Worm (Caenorhabditis elegans) whole organism, young adult: ENCODE data around the gene egl-46.

Source experiments
- B0336.3 ChIP-seq: fragments of 200-800 bp; sonication (Bioruptor generic); IDR thresholded peaks from 2 replicates; pipeline ENCODE4 v1.3.6; 2022; ENCODE audit warnings: missing genetic modification characterization, missing compliant biosample characterization
- C06A6.2 ChIP-seq: fragments of 200-800 bp; sonication (Bioruptor generic); conservative IDR thresholded peaks from 2 replicates; pipeline ENCODE4 v1.3.6; 2022; ENCODE audit warnings: missing genetic modification characterization, missing compliant biosample characterization
- F57C9.4 ChIP-seq: sonication (generic microtip); optimal IDR thresholded peaks from 2 replicates; lab custom pipeline; 2017; ENCODE audit warnings: mild to moderate bottlenecking, missing genetic modification characterization, missing compliant biosample characterization
- K11D2.4 ChIP-seq: fragments of 200-800 bp; sonication (Bioruptor generic); IDR thresholded peaks from 2 replicates; pipeline ENCODE4 v1.3.6; 2022; ENCODE audit warnings: missing genetic modification reagents, missing genetic modification characterization, missing compliant biosample characterization
- K12H6.12 ChIP-seq: fragments of 200-800 bp; sonication (Bioruptor generic); optimal IDR thresholded peaks from 2 replicates; lab custom pipeline; 2018; ENCODE audit warnings: mild to moderate bottlenecking, missing genetic modification characterization, missing compliant biosample characterization
- T07F8.4 ChIP-seq: sonication (generic microtip); optimal IDR thresholded peaks from 2 replicates; lab custom pipeline; 2016; ENCODE audit warnings: mild to moderate bottlenecking, missing genetic modification characterization, moderate library complexity, missing compliant biosample characterization
- T26A5.8 ChIP-seq: sonication (generic microtip); optimal IDR thresholded peaks from 2 replicates; lab custom pipeline; 2016; ENCODE audit warnings: missing genetic modification characterization, missing compliant biosample characterization
- Y53G8AR.9 ChIP-seq: fragments of 200-800 bp; sonication (Bioruptor generic); conservative IDR thresholded peaks from 2 replicates; pipeline ENCODE4 v1.3.6; 2022; ENCODE audit warnings: missing genetic modification reagents, missing genetic modification characterization, missing compliant biosample characterization
- Y56A3A.18 ChIP-seq: fragments of 200-800 bp; sonication (Bioruptor generic); IDR thresholded peaks from 2 replicates; pipeline ENCODE4 v1.3.6; 2022; ENCODE audit warnings: missing genetic modification reagents, missing genetic modification characterization, missing compliant biosample characterization
- akir-1 ChIP-seq: fragments of 200-800 bp; sonication (Bioruptor generic); optimal IDR thresholded peaks from 2 replicates; lab custom pipeline; 2018; ENCODE audit warnings: mild to moderate bottlenecking, missing genetic modification characterization, moderate library complexity, missing compliant biosample characterization
- ama-1 ChIP-seq, 3 experiments: fragments of 150-350 bp in 1 of 3; sonication (generic microtip) in 2 of 3; optimal IDR thresholded peaks; 2 replicates each; lab custom pipeline; 2014 to 2018; ENCODE audit warnings: missing biosample characterization in 2 of 3, missing genetic modification characterization in 2 of 3, missing genetic modification reagents in 2 of 3
- aptf-3 ChIP-seq: fragments of 200-800 bp; sonication (Bioruptor generic); IDR thresholded peaks from 2 replicates; pipeline ENCODE4 v1.3.6; 2022; ENCODE audit warnings: missing genetic modification characterization, missing compliant biosample characterization
- atf-7 ChIP-seq: sonication (generic microtip); optimal IDR thresholded peaks from 2 replicates; lab custom pipeline; 2017; ENCODE audit warnings: mild to moderate bottlenecking, missing genetic modification characterization, missing compliant biosample characterization
- athp-1 ChIP-seq: sonication (generic microtip); optimal IDR thresholded peaks from 2 replicates; lab custom pipeline; 2017; ENCODE audit warnings: mild to moderate bottlenecking, missing genetic modification characterization, missing compliant biosample characterization
- attf-5 ChIP-seq: fragments of 200-800 bp; sonication (Bioruptor generic); optimal IDR thresholded peaks from 2 replicates; lab custom pipeline; 2018; ENCODE audit warnings: mild to moderate bottlenecking, missing genetic modification characterization, missing compliant biosample characterization
- attf-6 ChIP-seq: fragments of 200-800 bp; sonication (Bioruptor generic); IDR thresholded peaks from 2 replicates; pipeline ENCODE4 v1.3.6; 2022; ENCODE audit warnings: missing genetic modification reagents, missing genetic modification characterization, missing compliant biosample characterization
- ceh-100 ChIP-seq: fragments of 200-800 bp; sonication (Bioruptor generic); IDR thresholded peaks from 2 replicates; pipeline ENCODE4 v1.3.6; 2022; ENCODE audit warnings: missing genetic modification reagents, missing genetic modification characterization, missing compliant biosample characterization
- ceh-91 ChIP-seq: fragments of 200-800 bp; sonication (Bioruptor generic); IDR thresholded peaks from 2 replicates; pipeline ENCODE4 v1.3.6; 2022; ENCODE audit warnings: missing genetic modification reagents, missing genetic modification characterization, missing compliant biosample characterization
- chd-7 ChIP-seq: sonication (generic microtip); optimal IDR thresholded peaks from 2 replicates; lab custom pipeline; 2016; ENCODE audit warnings: mild to moderate bottlenecking, missing genetic modification characterization, moderate library complexity, missing compliant biosample characterization
- egl-18 ChIP-seq: fragments of 200-800 bp; sonication (Bioruptor generic); IDR thresholded peaks from 2 replicates; pipeline ENCODE4 v1.3.6; 2022; ENCODE audit warnings: missing genetic modification reagents, missing genetic modification characterization, missing compliant biosample characterization
- gei-17 ChIP-seq: fragments of 200-800 bp; sonication (Bioruptor generic); optimal IDR thresholded peaks from 2 replicates; lab custom pipeline; 2018; ENCODE audit warnings: mild to moderate bottlenecking, missing genetic modification characterization, missing compliant biosample characterization
- him-1 ChIP-seq: sonication (generic microtip); optimal IDR thresholded peaks from 2 replicates; lab custom pipeline; 2016; ENCODE audit warnings: missing genotype, missing genetic modification reagents, missing genetic modification characterization, missing compliant biosample characterization
- hmg-20 ChIP-seq: fragments of 200-800 bp; sonication (Bioruptor generic); IDR thresholded peaks from 2 replicates; pipeline ENCODE4 v1.3.6; 2022; ENCODE audit warnings: missing genetic modification reagents, missing genetic modification characterization, missing compliant biosample characterization
- hsf-1 ChIP-seq: fragments of 200-800 bp; sonication (Bioruptor generic); IDR thresholded peaks from 2 replicates; pipeline ENCODE4 v1.3.6; 2022; ENCODE audit warnings: missing genetic modification reagents, missing genetic modification characterization, missing compliant biosample characterization
- lag-1 ChIP-seq: fragments of 200-800 bp; sonication (Bioruptor generic); IDR thresholded peaks from 2 replicates; pipeline ENCODE4 v1.3.6; 2022; ENCODE audit warnings: missing genetic modification reagents, missing genetic modification characterization, missing compliant biosample characterization
- let-526 ChIP-seq: fragments of 200-800 bp; sonication (Bioruptor generic); IDR thresholded peaks from 2 replicates; pipeline ENCODE4 v1.3.6; 2022; ENCODE audit warnings: missing genetic modification reagents, missing genetic modification characterization, missing compliant biosample characterization
- lin-35 ChIP-seq, 3 experiments: fragments of 150-350 bp in 2 of 3; sonication (generic microtip) in 1 of 3; optimal IDR thresholded peaks; 2 replicates each; lab custom pipeline; 2014 to 2018; ENCODE audit warnings: missing biosample characterization in 3 of 3, missing genetic modification characterization in 3 of 3, missing genetic modification reagents in 3 of 3
- lin-40 ChIP-seq: sonication (generic microtip); optimal IDR thresholded peaks from 2 replicates; lab custom pipeline; 2016; ENCODE audit warnings: missing genetic modification characterization, mild to moderate bottlenecking, missing compliant biosample characterization, missing genotype, missing genetic modification reagents
- lir-1 ChIP-seq: fragments of 200-800 bp; sonication (Bioruptor generic); conservative IDR thresholded peaks from 2 replicates; pipeline ENCODE4 v1.3.6; 2022; ENCODE audit warnings: missing genetic modification reagents, missing genetic modification characterization, missing compliant biosample characterization
- lsy-27 ChIP-seq: sonication (generic microtip); optimal IDR thresholded peaks from 2 replicates; lab custom pipeline; 2017; ENCODE audit warnings: missing genetic modification characterization, mild to moderate bottlenecking, missing compliant biosample characterization, antibody characterized with exemption, missing genotype, borderline replicate concordance; ENCODE audit not compliant: insufficient read depth
- mes-4 ChIP-seq: sonication (generic microtip); optimal IDR thresholded peaks from 2 replicates; lab custom pipeline; 2016; ENCODE audit warnings: missing genotype, missing genetic modification characterization, missing compliant biosample characterization
- mxl-1 ChIP-seq: sonication (generic microtip); optimal IDR thresholded peaks from 2 replicates; lab custom pipeline; 2016; ENCODE audit warnings: missing genetic modification characterization, missing compliant biosample characterization
- nhr-179 ChIP-seq: sonication (generic microtip); optimal IDR thresholded peaks from 2 replicates; lab custom pipeline; 2016; ENCODE audit warnings: mild to moderate bottlenecking, missing genetic modification characterization, missing compliant biosample characterization
- nhr-90 ChIP-seq: sonication (generic microtip); optimal IDR thresholded peaks from 2 replicates; lab custom pipeline; 2016; ENCODE audit warnings: missing genotype, mild to moderate bottlenecking, missing genetic modification characterization, missing compliant biosample characterization
- pbrm-1 ChIP-seq: fragments of 200-800 bp; sonication (Bioruptor generic); IDR thresholded peaks from 2 replicates; pipeline ENCODE4 v1.3.6; 2022; ENCODE audit warnings: missing genetic modification reagents, missing genetic modification characterization, missing compliant biosample characterization
- rec-8 ChIP-seq, 2 experiments: sonication (generic microtip); optimal IDR thresholded peaks; 2 replicates each; lab custom pipeline; 2016; ENCODE audit warnings: mild to moderate bottlenecking in 2 of 2, missing genetic modification characterization in 2 of 2, missing genetic modification reagents in 2 of 2, missing genotype in 2 of 2, missing biosample characterization in 1 of 2, missing compliant biosample characterization in 1 of 2, moderate library complexity in 1 of 2
- snpc-1.3 ChIP-seq: sonication (generic microtip); optimal IDR thresholded peaks from 2 replicates; lab custom pipeline; 2017; ENCODE audit warnings: missing genetic modification characterization, mild to moderate bottlenecking, missing compliant biosample characterization, antibody characterized with exemption, moderate library complexity, missing genotype, missing genetic modification reagents; ENCODE audit not compliant: insufficient read depth
- snpc-4 ChIP-seq, 5 experiments: fragments of 150-350 bp in 1 of 5; sonication (generic microtip) in 4 of 5; optimal IDR thresholded peaks; 2 replicates each; lab custom pipeline; 2014 to 2018; ENCODE audit warnings: missing genetic modification characterization in 5 of 5, missing biosample characterization in 3 of 5, antibody characterized with exemption in 2 of 5, mild to moderate bottlenecking in 2 of 5, missing compliant biosample characterization in 2 of 5, missing genotype in 2 of 5, moderate library complexity in 2 of 5, missing genetic modification reagents in 1 of 5
- tbp1 ChIP-seq: fragments of 200-800 bp; sonication (Bioruptor generic); optimal IDR thresholded peaks from 2 replicates; lab custom pipeline; 2018; ENCODE audit warnings: mild to moderate bottlenecking, missing genetic modification characterization, missing compliant biosample characterization
- tbx-9 ChIP-seq: sonication (generic microtip); optimal IDR thresholded peaks from 2 replicates; lab custom pipeline; 2016; ENCODE audit warnings: borderline replicate concordance, missing genetic modification characterization, inconsistent platforms, missing compliant biosample characterization
- tlf-1 ChIP-seq: fragments of 200-800 bp; sonication (Bioruptor generic); optimal IDR thresholded peaks from 2 replicates; lab custom pipeline; 2018; ENCODE audit warnings: mild to moderate bottlenecking, missing genetic modification characterization, missing compliant biosample characterization
- unc-62 ChIP-seq: fragments of 150-350 bp; optimal IDR thresholded peaks from 2 replicates; lab custom pipeline; 2014; ENCODE audit warnings: missing biosample characterization, missing genetic modification reagents, missing genetic modification characterization
- xnd-1 ChIP-seq: sonication (generic microtip); optimal IDR thresholded peaks from 2 replicates; lab custom pipeline; 2016; ENCODE audit warnings: missing genotype, missing genetic modification reagents, missing genetic modification characterization, missing compliant biosample characterization
- zfh-2 ChIP-seq: fragments of 200-800 bp; sonication (Bioruptor generic); conservative IDR thresholded peaks from 2 replicates; pipeline ENCODE4 v1.3.6; 2022; ENCODE audit warnings: missing genetic modification reagents, missing genetic modification characterization, missing compliant biosample characterization
- ztf-18 ChIP-seq: sonication (generic microtip); optimal IDR thresholded peaks from 2 replicates; lab custom pipeline; 2016; ENCODE audit warnings: missing genotype, mild to moderate bottlenecking, missing genetic modification characterization, missing compliant biosample characterization
- ztf-28 ChIP-seq: fragments of 200-800 bp; sonication (Bioruptor generic); IDR thresholded peaks from 2 replicates; pipeline ENCODE4 v1.3.6; 2022; ENCODE audit warnings: missing genetic modification reagents, missing genetic modification characterization, missing compliant biosample characterization
- ztf-6 ChIP-seq: fragments of 200-800 bp; sonication (Bioruptor generic); IDR thresholded peaks from 2 replicates; pipeline ENCODE4 v1.3.6; 2022; ENCODE audit warnings: missing genetic modification reagents, missing genetic modification characterization, missing compliant biosample characterization

The egl-46 gene

DNA sequence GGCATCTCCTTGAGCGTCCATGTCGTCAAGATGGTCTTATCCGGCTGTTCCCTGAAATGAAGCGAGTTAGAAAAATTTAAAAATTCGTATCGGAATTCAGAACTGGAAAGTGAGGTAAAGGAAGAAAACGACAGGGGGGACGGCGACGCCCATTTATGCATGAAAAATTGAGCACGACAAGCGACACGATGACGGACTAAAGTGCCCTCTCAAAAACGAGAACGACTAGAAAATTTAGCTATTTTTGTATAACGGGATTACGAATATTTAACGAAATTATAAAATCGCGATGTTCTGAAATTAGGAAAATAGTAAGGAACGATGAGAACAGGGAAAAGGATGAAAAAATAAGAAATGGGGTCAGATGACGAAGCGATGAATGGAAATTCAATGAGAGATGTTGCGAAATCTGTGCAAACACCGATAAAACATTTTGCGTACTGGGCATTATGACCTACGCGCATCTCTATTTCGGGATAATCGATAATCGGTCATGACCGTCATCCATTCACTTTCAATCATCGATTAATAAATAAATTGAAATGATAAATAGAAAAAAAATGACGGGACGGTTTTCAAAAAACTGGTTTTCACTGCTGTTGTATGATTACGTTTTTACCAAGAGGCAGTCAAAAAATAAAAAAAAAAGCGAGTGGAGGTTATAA, 24.8 kb downstream of the egl-46 start, which contains the start of gene snb-1 (continued):
- TF ChIP-seq attf-6 (GFP tag; lab: Robert Waterston, UW) (no peak), nhr-90 (tag; lab: Kevin White, UChicago) (no peak), xnd-1 (tag; lab: Kevin White, UChicago) (no peak), unc-62 (GFP tag; lab: Kevin White, UChicago) (no peak), Y56A3A.18 (GFP tag; lab: Robert Waterston, UW) (no peak), ztf-28 (GFP tag; lab: Robert Waterston, UW) (no peak), Y53G8AR.9 (GFP tag; lab: Robert Waterston, UW) (no peak), snpc-4 (GFP tag; optimal IDR thresholded peaks at IDR 0.05; lab: Kevin White, UChicago) (no peak), snpc-4 (tag; optimal IDR thresholded peaks at IDR 0.05; lab: Kevin White, UChicago) (peak in 3 of 4 experiments; percentile 29 to 78 (median 38)), gei-17 (no peak), hmg-20 (no peak), mxl-1 (tag; lab: Kevin White, UChicago) (no peak), C06A6.2 (no peak), lir-1 (no peak), tbp1 (no peak), snpc-1.3 (tag; lab: Kevin White, UChicago) (no peak), tlf-1 (GFP tag; lab: Kevin White, UChicago) (no peak), tbx-9 (tag; lab: Kevin White, UChicago) (no peak), ztf-18 (tag; lab: Kevin White, UChicago) (no peak), mes-4 (tag; lab: Kevin White, UChicago) (no peak), ama-1 (optimal IDR thresholded peaks at IDR 0.05; lab: Kevin White, UChicago) (no peak), ama-1 (GFP tag; optimal IDR thresholded peaks at IDR 0.05; lab: Kevin White, UChicago) (no peak), chd-7 (tag; lab: Kevin White, UChicago) (no peak), T07F8.4 (tag; lab: Kevin White, UChicago) (no peak), pbrm-1 (GFP tag; lab: Robert Waterston, UW) (0 out of 2 replicates have a peak, but pooled peaks have one; percentile 22), attf-5 (GFP tag; lab: Kevin White, UChicago) (peak; percentile 97), K11D2.4 (GFP tag; lab: Robert Waterston, UW) (peak; percentile 23; the same call in 1 of the 2 replicates), zfh-2 (no peak), aptf-3 (GFP tag; lab: Robert Waterston, UW) (no peak), lag-1 (no peak), lin-35 (GFP tag; optimal IDR thresholded peaks at IDR 0.05; lab: Kevin White, UChicago) (no peak), egl-18 (GFP tag; lab: Robert Waterston, UW) (no peak), K12H6.12 (no peak), T26A5.8 (tag; lab: Kevin White, UChicago) (no peak), let-526 (GFP tag; lab: Robert Waterston, UW) (no peak), ceh-100 (no peak), atf-7 (tag; lab: Kevin White, UChicago) (no peak), nhr-179 (tag; lab: Kevin White, UChicago) (no peak), akir-1 (no peak), lin-40 (tag; lab: Kevin White, UChicago) (peak; percentile 73), lsy-27 (tag; lab: Kevin White, UChicago) (no peak), ztf-6 (GFP tag; lab: Robert Waterston, UW) (no peak), rec-8 (tag; optimal IDR thresholded peaks at IDR 0.05; lab: Kevin White, UChicago) (no peak), athp-1 (tag; lab: Kevin White, UChicago) (peak; percentile 66), him-1 (tag; lab: Kevin White, UChicago) (no peak), ceh-91 (GFP tag; lab: Robert Waterston, UW) (no peak), hsf-1 (no peak), B0336.3 (GFP tag; lab: Robert Waterston, UW) (no peak), F57C9.4 (tag; lab: Kevin White, UChicago) (no peak)
